Fruit fly (Drosophila melanogaster): Measurements from ENCODE around the gene Tnpo-SR.

Tnpo-SR gene

DNA sequence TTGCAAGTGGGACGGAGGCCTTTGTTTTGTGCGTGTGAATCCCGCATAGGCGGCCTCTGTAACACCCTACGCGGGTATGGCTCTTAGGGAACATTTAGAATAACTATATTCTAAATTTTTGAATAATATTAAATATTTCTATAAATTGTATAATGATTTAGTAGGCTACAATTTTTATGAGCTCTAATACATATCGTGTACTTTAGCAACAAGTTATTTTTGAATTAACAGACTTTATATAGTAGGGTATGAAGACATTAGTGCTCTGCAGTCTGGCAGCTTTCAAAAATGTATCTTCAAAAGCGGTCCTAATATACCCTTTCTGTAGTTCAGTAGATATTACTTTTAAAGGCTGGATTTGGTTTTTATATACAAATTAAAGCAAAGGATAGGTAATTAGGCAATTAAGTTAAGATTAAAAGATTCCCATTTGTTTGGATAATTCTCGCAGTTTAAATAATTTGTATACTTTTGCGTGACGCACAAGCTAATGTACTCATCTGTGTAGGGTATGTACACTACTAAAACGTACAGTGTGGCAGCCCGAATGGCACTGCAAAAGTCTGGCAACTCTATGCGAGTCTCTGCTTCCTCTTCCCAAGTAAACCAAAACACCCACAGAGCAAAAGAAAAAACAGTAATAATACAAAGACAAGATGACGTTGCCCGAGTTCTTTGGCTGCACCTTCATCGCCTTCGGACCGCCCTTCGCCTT is 6.1 kb downstream of the Tnpo-SR start, which contains the start of the genes Snx21 and aph-1:
Gene Snx21, minus strand, starts transcription at position 7 of the 715 bp plus-strand sequence.
Gene aph-1, plus strand, starts transcription at position 575 of the 715 bp plus-strand sequence.
- peak; percentile 94 for TF ChIP-seq noc (tag; optimal IDR thresholded peaks at IDR 0.05)

DNA sequence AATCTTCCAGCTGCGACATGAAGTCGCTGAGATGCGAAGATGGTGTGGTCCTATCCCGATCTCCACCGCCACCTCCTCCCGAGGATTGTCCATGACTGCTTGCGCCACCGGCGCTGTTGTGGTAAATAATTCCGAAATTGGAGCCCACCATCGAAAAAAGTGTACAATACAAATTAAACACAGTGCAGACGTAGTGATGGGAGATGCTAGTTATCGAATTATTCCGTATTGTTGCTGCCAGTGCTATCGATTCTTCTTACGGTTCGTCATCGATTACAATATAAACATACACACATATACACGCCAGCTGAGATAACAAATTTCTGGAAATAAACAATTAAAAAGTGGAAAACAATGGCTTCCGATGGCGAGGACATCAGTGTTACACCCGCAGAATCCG is 7.9 kb downstream of the Tnpo-SR start, which contains the start of the genes Taf10b and Taf10:
Gene Taf10b, minus strand, starts transcription at position 219 of the 400 bp plus-strand sequence.
Gene Taf10, plus strand, starts transcription at position 264 of the 400 bp plus-strand sequence.
- TF ChIP-seq noc (tag; optimal IDR thresholded peaks at IDR 0.05), result peak; percentile 22

DNA sequence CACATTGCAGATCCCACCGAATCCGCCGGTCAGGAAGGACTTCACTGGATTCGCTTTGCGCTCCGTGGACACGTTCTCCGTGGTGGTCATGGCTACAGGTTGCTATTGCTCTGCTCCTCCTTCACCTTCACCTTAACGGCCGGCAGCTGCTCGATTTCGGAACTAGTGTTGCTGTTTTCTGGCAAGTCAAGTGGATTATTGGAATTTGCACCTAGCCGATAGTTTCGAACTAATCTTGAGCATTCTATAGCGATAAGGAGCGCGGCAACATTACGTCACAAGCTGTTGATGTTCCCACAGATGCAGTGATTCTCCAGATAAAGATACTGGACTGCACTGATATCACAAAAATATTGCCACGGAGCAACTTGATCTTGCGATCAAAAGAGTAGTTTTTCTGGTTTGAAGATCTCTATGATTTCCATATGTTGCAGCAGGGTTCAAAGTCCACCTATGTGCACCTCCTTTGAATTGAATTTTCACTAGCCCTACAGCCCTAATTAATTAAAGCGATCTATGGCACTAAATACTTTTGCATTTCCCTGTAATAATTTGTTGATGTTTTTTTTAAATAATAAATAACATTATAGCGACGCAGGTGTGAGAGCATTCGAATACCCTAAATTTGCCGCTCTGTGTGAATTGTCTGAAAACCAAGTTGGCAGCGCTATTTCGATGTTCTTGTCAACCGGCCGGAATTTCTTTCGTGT is 9.9 kb downstream of the Tnpo-SR start, which contains the start of the genes colt and HINT1:
Gene colt, minus strand, starts transcription at position 594 of the 710 bp plus-strand sequence.
Gene HINT1, plus strand, starts transcription at position 660 of the 710 bp plus-strand sequence.
- TF ChIP-seq noc (tag; optimal IDR thresholded peaks at IDR 0.05), result peak; percentile 35

DNA sequence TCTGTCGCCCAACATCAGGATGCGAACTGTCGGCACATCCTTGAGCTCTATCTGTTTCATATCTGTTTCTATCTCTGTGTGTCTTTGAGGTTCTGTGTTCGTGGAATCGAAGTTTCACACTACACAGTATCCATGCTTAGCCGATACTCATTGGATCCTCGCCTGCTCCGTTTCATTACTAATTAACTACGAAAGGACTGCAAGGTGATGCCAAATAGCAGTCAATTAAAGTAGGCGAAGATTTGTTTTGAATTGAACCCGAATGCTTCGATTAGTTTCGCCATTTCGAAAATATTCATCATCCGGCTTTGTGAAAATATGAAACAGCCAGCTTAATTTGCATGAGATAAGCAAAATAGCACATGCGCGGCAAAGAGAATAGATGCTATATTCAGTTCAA is 12.0 kb downstream of the Tnpo-SR start, which contains the start of gene CG15399:
Gene CG15399, minus strand, starts transcription at position 101 of the 400 bp plus-strand sequence.
- TF ChIP-seq noc (tag; optimal IDR thresholded peaks at IDR 0.05), result no peak

DNA sequence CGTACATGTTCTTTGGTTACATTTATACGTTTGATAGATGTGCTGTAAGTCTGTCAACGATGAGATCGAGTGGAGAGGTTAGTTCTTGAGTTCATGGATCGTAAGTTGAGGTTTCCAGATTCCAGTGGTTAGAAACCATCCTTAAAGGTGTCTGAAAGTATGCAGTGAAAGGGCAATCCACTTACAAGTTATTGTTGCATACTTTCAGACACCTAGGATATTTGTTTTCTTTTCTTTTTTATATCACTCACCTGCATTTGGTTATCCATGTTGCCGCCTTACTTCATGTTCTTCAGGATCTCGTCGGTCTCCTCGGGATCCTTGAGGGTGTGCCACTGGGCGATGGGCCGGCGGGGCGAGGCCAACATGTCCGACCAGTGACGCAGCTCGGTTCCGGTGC is 23.1 kb downstream of the Tnpo-SR start:
- no peak for TF ChIP-seq noc (tag; optimal IDR thresholded peaks at IDR 0.05)

DNA sequence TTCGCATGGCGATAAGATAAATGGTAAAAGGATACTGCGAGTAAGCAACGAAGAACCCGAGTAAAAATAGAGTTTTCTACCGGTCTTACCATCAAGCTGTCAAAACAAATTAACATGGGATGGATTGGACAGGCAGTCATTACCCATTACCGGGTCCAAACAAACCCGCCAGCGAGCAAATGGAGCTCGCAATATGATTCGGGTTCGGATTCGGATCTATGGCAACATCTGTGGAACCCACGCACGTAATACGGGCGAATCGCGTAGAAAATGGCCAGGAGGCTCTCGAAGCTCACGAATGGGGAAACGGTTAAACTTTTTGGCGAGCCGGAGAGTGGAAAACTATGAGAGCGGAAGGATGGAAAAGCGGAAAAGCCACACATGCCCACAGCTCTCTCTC is 37.5 kb downstream of the Tnpo-SR start:
- no peak for TF ChIP-seq noc (tag; optimal IDR thresholded peaks at IDR 0.05)

DNA sequence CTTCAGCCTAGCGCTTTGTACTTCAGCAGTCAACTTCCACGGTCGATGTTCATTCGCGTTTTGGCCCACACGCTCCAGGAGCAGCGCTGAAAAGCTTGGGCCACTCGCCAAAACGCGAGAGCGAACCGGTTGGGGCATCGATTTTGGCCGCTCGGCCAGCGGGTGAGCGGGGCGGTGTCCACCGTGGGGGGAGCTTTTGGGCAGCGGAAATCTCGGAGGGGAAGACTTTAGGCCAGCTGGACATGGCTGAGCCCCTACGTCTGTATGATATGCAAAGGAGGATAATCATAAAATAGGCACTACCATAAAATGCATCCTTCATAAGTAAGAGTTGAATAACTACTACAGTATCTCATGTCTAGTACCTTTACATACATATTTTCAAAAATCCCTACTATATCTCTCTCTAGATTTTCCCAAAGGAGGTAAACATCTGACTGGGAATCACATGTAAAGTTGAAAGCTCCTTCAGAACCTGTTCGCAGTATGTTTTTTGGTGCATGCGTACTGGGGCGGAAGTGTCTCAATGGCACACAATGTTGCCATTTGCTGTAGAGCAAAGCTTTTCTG is 40.3 kb downstream of the Tnpo-SR start, which contains the start of gene Syt1:
Gene Syt1, minus strand, starts transcription at position 71 of the 570 bp plus-strand sequence.
- no peak for TF ChIP-seq noc (tag; optimal IDR thresholded peaks at IDR 0.05)

DNA sequence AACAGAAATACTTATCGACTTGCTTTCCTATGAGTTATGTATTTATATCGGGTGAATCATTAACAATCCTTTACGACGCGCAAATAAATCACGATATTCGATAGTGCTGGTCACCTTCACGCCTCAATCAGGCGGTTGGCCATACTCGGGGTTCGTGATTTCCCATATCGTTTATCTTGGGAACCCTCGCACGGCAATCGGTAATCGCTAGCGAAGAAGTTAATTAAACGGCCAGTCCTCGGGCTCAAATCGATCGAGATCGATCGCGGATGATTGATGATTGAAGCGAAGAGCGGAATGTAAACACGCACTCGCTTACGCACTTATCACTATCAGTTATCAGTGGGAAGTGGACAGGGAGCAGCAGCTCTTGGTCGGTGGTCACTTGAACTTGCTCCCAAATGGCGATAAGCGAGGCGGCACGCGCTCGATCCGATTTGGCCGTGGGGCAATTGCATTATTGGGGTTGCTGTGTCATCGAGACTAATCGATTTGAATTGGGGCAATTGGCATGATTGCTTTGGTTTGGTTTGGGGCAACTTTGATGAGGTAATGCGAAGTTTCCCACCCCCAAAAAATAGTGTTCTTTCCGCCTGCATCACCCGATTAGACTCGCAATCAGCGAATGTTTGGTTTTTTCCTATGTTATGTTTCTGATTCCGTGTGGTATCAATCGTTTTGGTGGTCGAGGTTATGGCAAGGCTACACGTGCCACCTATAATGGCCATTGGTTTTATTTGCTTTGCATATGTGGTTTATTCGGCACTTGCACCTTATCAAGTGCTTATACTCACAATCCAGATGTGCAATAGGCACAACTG is 41.4 kb downstream of the Tnpo-SR start:
- TF ChIP-seq noc (tag; optimal IDR thresholded peaks at IDR 0.05), result peak; percentile 35

DNA sequence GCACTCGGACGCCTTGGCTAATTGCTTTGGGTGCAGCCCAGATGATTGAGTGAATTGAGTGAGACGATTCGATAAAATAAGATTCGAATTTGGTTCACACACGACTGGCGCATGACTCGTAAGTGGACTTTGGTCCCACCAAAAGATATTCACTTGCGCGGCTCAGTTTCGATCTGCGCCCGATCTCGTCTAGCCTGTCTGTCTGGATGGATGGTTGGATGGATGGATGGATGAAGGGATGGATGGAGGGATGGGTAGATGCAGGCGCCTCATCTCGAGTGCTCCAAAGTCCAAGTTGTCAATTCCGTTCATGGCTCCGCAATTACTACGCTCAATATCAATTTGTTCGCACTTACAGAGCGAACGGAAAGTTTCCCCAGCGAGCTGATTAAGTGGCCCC is 42.8 kb downstream of the Tnpo-SR start:
- TF ChIP-seq noc (tag; optimal IDR thresholded peaks at IDR 0.05), result no peak

DNA sequence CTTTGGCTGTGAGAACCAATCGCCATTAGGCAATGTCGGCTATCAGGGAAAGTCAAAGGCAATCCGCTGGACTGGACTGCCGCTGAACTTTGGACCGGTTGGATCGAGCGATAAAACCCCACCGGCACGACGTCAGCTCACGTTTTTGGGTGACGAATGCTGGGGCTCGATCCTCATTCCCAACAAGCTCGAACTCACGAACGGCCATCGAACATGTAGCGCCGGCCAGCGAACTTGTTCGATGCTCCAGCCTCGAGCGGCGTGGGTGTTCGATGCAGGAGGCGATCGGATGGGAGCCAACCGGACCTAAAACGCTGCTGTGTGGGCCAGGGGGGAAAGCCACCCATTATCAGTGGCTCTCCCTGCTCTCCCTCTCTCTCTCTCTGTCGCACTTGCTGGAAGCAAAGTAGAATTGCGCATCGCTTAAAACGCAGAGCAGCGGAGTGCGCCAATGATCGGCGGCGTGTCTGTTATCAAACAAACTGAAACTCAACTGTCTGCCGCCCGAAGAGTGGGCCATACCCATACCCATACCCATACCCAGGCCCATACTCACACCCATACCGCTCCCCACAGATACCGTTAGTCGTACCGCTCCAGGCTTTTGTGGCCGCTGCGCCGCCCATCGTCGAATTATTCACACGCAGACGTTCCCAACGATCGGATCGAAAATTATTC is 45.0 kb downstream of the Tnpo-SR start, which contains the start of gene daw:
Gene daw, plus strand, starts transcription at position 628 of the 678 bp plus-strand sequence.
- TF ChIP-seq noc (tag; optimal IDR thresholded peaks at IDR 0.05), result peak; percentile 5

DNA sequence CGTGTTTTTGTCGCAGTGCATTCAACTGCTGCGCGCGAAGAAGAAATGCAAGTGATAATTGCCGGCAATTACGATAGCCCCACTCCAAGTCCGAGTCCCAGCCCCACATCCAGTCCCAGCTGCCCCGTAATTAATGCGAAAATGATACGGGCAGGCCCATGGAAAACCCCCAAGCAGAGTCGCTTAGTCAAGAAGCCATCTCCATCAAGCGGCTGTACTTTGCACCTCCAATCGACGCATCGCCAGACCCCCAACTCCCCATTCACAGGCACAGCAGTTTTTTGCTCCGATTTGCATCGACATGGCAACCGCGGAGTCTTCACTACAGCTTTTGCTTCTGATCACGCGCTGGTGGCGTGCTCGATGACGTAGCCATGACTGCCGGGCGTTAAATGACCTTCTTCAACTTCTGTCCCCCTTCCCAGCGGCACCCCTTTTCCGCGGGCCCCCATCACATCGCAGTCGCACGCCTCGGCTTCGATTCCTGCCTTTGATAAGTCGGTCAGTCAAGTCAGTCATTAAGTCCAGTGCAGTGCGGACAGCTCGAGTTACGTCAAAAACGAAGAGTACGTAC is 46.6 kb downstream of the Tnpo-SR start:
- no peak for TF ChIP-seq noc (tag; optimal IDR thresholded peaks at IDR 0.05)

DNA sequence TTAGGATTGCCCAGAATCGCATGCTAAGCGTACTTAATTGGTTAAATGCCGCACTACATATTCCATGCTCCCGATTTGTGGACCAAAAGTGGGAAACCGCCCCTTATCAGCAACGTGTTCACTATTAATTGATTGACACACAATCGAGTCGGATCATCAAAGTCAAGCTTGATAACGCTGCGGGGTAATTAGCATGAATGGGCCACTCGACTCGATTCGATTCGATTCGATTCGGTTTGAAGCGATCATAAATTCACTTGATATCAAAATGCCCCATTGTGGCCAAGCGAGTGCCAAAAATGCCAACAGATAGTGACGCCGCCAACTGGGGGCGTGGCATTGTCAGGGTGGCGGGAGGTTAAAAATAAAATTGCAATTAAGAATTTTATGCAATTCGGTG is 47.9 kb downstream of the Tnpo-SR start:
- no peak for TF ChIP-seq noc (tag; optimal IDR thresholded peaks at IDR 0.05)

DNA sequence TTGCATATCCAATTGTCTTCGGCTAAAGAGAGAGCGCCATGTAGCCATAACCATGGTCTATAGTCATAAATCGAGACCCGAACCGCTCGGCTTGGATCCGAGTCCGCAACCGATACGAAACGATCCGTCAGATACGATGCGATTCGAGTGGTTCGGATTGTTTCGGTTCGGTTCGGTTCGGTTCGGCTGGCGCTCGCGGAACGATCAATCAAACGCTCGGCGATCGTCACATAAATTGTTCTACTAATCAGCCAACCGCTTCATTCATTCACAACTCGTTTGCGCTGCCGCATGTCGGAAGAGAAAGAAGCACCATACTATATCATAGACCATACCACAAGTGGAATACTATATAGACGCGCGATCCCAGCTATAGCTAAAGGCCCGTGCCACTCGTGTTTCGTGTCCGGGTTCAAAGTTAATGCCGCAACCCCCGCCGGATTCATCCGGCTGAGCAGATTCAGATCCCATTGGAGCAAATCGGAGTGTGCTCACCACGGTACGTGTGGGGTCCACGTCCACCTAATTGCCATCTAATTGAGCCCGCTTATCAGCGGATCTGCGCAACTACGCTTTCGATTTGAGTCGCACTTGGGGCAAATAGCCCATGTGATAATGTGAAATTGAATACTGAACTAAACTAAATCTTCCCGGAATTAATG is 48.4 kb downstream of the Tnpo-SR start:
- TF ChIP-seq noc (tag; optimal IDR thresholded peaks at IDR 0.05), result peak; percentile 49

DNA sequence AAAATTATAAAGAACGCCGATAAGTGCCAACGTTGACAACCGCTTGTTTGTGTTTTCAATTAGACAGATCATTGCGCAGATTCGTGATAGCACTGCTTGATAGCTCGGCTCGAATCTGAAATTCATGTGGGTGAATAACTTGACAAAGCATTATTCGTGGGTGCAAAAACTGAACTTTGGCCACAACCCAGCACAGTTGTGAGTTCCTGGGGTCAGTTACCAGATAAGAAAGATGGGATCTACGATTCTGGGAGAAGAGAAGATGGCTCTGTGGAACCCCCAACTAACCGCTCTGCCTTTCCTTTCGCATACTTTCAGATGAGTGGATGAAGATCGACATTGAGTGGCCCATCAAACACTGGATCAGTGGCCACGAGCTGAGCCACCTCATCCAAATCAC is 51.1 kb downstream of the Tnpo-SR start:
- peak; percentile 79 for TF ChIP-seq noc (tag; optimal IDR thresholded peaks at IDR 0.05)

Measured in whole organism, larva.